Fruit fly (Drosophila melanogaster) whole organism, pupa: ENCODE measurements around the gene RIOK1.

Experiments
- CG10348 ChIP-seq: fragments of 200-800 bp; sonication (Bioruptor generic); IDR thresholded peaks from 2 replicates; pipeline ENCODE4 v1.3.6; 2022; ENCODE audit warnings: missing biosample characterization, missing genetic modification characterization
- CG12605 ChIP-seq: fragments of 200-800 bp; sonication (Bioruptor generic); IDR thresholded peaks from 2 replicates; pipeline ENCODE4 v1.3.6; 2022; ENCODE audit warnings: missing biosample characterization, missing genetic modification characterization
- CG13204 ChIP-seq: fragments of 200-800 bp; sonication (Bioruptor generic); optimal IDR thresholded peaks from 2 replicates; lab custom pipeline; 2018; ENCODE audit warnings: missing biosample characterization, mild to moderate bottlenecking, missing genetic modification characterization, moderate library complexity
- CG14655 ChIP-seq: fragments of 200-800 bp; sonication (Bioruptor generic); optimal IDR thresholded peaks from 3 replicates; lab custom pipeline; 2017; ENCODE audit warnings: mild to moderate bottlenecking, missing biosample characterization, missing genetic modification reagents, missing genetic modification characterization
- CG15710 ChIP-seq: fragments of 200-800 bp; sonication (Bioruptor generic); optimal IDR thresholded peaks from 2 replicates; lab custom pipeline; 2018; ENCODE audit warnings: missing biosample characterization, mild to moderate bottlenecking, missing genetic modification characterization, moderate library complexity
- CG17806 ChIP-seq: fragments of 200-800 bp; sonication (Bioruptor generic); optimal IDR thresholded peaks from 2 replicates; lab custom pipeline; 2018; ENCODE audit warnings: missing biosample characterization, mild to moderate bottlenecking, missing genetic modification characterization, moderate library complexity
- CG32121 ChIP-seq: fragments of 200-800 bp; sonication (Bioruptor generic); IDR thresholded peaks from 2 replicates; pipeline ENCODE4 v1.3.6; 2022; ENCODE audit warnings: missing biosample characterization, missing genetic modification characterization
- CG34367 ChIP-seq: fragments of 200-800 bp; sonication (Bioruptor generic); optimal IDR thresholded peaks from 2 replicates; lab custom pipeline; 2018; ENCODE audit warnings: missing biosample characterization, mild to moderate bottlenecking, missing genetic modification characterization
- CG4496 ChIP-seq: fragments of 200-800 bp; sonication (Bioruptor generic); IDR thresholded peaks from 3 replicates; pipeline ENCODE4 v1.3.6; 2022; ENCODE audit warnings: missing biosample characterization, missing genetic modification characterization
- CG8159 ChIP-seq: fragments of 200-800 bp; sonication (Bioruptor generic); optimal IDR thresholded peaks from 3 replicates; lab custom pipeline; 2018; ENCODE audit warnings: missing biosample characterization, mild to moderate bottlenecking, missing genetic modification characterization, moderate library complexity
- CG8301 ChIP-seq: fragments of 200-800 bp; sonication (Bioruptor generic); optimal IDR thresholded peaks from 2 replicates; lab custom pipeline; 2018; ENCODE audit warnings: missing biosample characterization, mild to moderate bottlenecking, missing genetic modification characterization
- CG9948 ChIP-seq: fragments of 200-800 bp; sonication (Bioruptor generic); optimal IDR thresholded peaks from 2 replicates; lab custom pipeline; 2018; ENCODE audit warnings: missing biosample characterization, mild to moderate bottlenecking, missing genetic modification characterization, moderate library complexity
- D1 ChIP-seq: fragments of 200-800 bp; sonication (Bioruptor generic); optimal IDR thresholded peaks from 2 replicates; lab custom pipeline; 2018; ENCODE audit warnings: missing biosample characterization, mild to moderate bottlenecking, missing genetic modification characterization, moderate library complexity
- EcR ChIP-seq: fragments of 200-800 bp; sonication (Bioruptor generic); optimal IDR thresholded peaks from 3 replicates; lab custom pipeline; 2019; ENCODE audit warnings: missing biosample characterization, missing genetic modification characterization, mild to moderate bottlenecking, moderate library complexity, missing genetic modification reagents
- Ets98B ChIP-seq: fragments of 200-800 bp; sonication (Bioruptor generic); IDR thresholded peaks from 2 replicates; pipeline ENCODE4 v1.3.6; 2022; ENCODE audit warnings: missing biosample characterization, missing genetic modification characterization
- Pif1A ChIP-seq: fragments of 200-800 bp; sonication (Bioruptor generic); optimal IDR thresholded peaks from 3 replicates; lab custom pipeline; 2016; ENCODE audit warnings: missing biosample characterization, missing genetic modification characterization
- Pif1B ChIP-seq: fragments of 200-800 bp; sonication (Bioruptor generic); optimal IDR thresholded peaks from 3 replicates; lab custom pipeline; 2016; ENCODE audit warnings: missing biosample characterization, missing genetic modification characterization
- Snoo ChIP-seq: fragments of 200-800 bp; sonication (Bioruptor generic); optimal IDR thresholded peaks from 3 replicates; lab custom pipeline; 2017; ENCODE audit warnings: missing biosample characterization, mild to moderate bottlenecking, missing genetic modification characterization, inconsistent platforms
- fd96Ca ChIP-seq: fragments of 200-800 bp; sonication (Bioruptor generic); IDR thresholded peaks from 3 replicates; pipeline ENCODE4 v1.3.6; 2022; ENCODE audit warnings: missing biosample characterization, missing genetic modification characterization
- gl ChIP-seq: fragments of 200-800 bp; sonication (Bioruptor generic); optimal IDR thresholded peaks from 2 replicates; lab custom pipeline; 2018; ENCODE audit warnings: missing biosample characterization, mild to moderate bottlenecking, missing genetic modification characterization
- rn ChIP-seq: fragments of 200-800 bp; sonication (Bioruptor generic); IDR thresholded peaks from 2 replicates; pipeline ENCODE4 v1.3.6; 2022; ENCODE audit warnings: missing biosample characterization, missing genetic modification characterization

Gene RIOK1

dm6 chr3L:11609153-11609809 is 39.0 kb downstream of the RIOK1 start, which contains the start of gene Duba:
Gene Duba (minus strand): TSS chr3L:11609465.
- TF ChIP-seq CG15710 (tag; lab: Kevin White, UChicago) (peak; percentile 9), rn (GFP tag; lab: Robert Waterston, UW) (no peak), Pif1A (GFP tag; lab: Kevin White, UChicago) (no peak), D1 (tag; lab: Kevin White, UChicago) (peak; percentile 18), CG4496 (no peak), CG14655 (GFP tag; lab: Kevin White, UChicago) (no peak), CG8159 (no peak), CG9948 (tag; lab: Kevin White, UChicago) (no peak), gl (no peak), CG34367 (tag; lab: Kevin White, UChicago) (no peak), EcR (GFP tag; lab: Kevin White, UChicago) (no peak)

dm6 chr3L:11604227-11604626 is 44.0 kb downstream of the RIOK1 start:
- no peak for TF ChIP-seq CG12605 (GFP tag; lab: Robert Waterston, UW)

- no peak for TF ChIP-seq D1 (tag; lab: Kevin White, UChicago)
- TF ChIP-seq CG34367 (tag; lab: Kevin White, UChicago) = no peak
- no peak for TF ChIP-seq CG12605 (GFP tag; lab: Robert Waterston, UW)
- no peak for TF ChIP-seq CG8159
- no peak for TF ChIP-seq CG13204 (GFP tag; lab: Kevin White, UChicago)
- no peak for TF ChIP-seq CG32121 (GFP tag; lab: Robert Waterston, UW)
- TF ChIP-seq gl = no peak
- TF ChIP-seq Snoo (tag; lab: Kevin White, UChicago) = no peak
- TF ChIP-seq CG17806 (tag; lab: Kevin White, UChicago) = no peak
- no peak for TF ChIP-seq rn (GFP tag; lab: Robert Waterston, UW)
- no peak for TF ChIP-seq EcR (GFP tag; lab: Kevin White, UChicago)
- no peak for TF ChIP-seq Pif1B
- TF ChIP-seq CG4496 = no peak
- no peak for TF ChIP-seq CG8301 (tag; lab: Kevin White, UChicago)
- TF ChIP-seq fd96Ca (GFP tag; lab: Robert Waterston, UW) = no peak
- no peak for TF ChIP-seq CG10348 (GFP tag; lab: Robert Waterston, UW)
- TF ChIP-seq CG14655 (GFP tag; lab: Kevin White, UChicago) = no peak
- no peak for TF ChIP-seq CG9948 (tag; lab: Kevin White, UChicago)
- no peak for TF ChIP-seq Pif1A (GFP tag; lab: Kevin White, UChicago)
- no peak for TF ChIP-seq Ets98B
Measured at dm6 chr3L:11602040-11602439, 46.2 kb downstream of the RIOK1 start.

dm6 chr3L:11601133-11601532 is 47.1 kb downstream of the RIOK1 start:
- TF ChIP-seq Snoo (tag; lab: Kevin White, UChicago) (no peak), CG9948 (tag; lab: Kevin White, UChicago) (no peak), EcR (GFP tag; lab: Kevin White, UChicago) (no peak), CG4496 (peak; percentile 44; the same call in 1 of the 3 replicates), CG8301 (tag; lab: Kevin White, UChicago) (no peak), Ets98B (0 out of 2 replicates have a peak, but pooled peaks have one; percentile 8), CG17806 (tag; lab: Kevin White, UChicago) (no peak), CG32121 (GFP tag; lab: Robert Waterston, UW) (peak; percentile 28; the same call in 1 of the 2 replicates), D1 (tag; lab: Kevin White, UChicago) (no peak), CG12605 (GFP tag; lab: Robert Waterston, UW) (no peak), CG13204 (GFP tag; lab: Kevin White, UChicago) (no peak), CG15710 (tag; lab: Kevin White, UChicago) (no peak), CG8159 (no peak), CG34367 (tag; lab: Kevin White, UChicago) (no peak), CG14655 (GFP tag; lab: Kevin White, UChicago) (no peak), fd96Ca (GFP tag; lab: Robert Waterston, UW) (0 out of 3 replicates have a peak, but pooled peaks have one; percentile 16), Pif1B (no peak), rn (GFP tag; lab: Robert Waterston, UW) (no peak), CG10348 (GFP tag; lab: Robert Waterston, UW) (no peak), gl (no peak), Pif1A (GFP tag; lab: Kevin White, UChicago) (no peak)

- no peak for TF ChIP-seq CG13204 (GFP tag; lab: Kevin White, UChicago)
- TF ChIP-seq Pif1A (GFP tag; lab: Kevin White, UChicago) = no peak
- no peak for TF ChIP-seq CG15710 (tag; lab: Kevin White, UChicago)
- TF ChIP-seq CG12605 (GFP tag; lab: Robert Waterston, UW) = no peak
- TF ChIP-seq fd96Ca (GFP tag; lab: Robert Waterston, UW) = no peak
- no peak for TF ChIP-seq rn (GFP tag; lab: Robert Waterston, UW)
- no peak for TF ChIP-seq CG4496
- no peak for TF ChIP-seq CG34367 (tag; lab: Kevin White, UChicago)
- TF ChIP-seq Snoo (tag; lab: Kevin White, UChicago) = no peak
- no peak for TF ChIP-seq D1 (tag; lab: Kevin White, UChicago)
- no peak for TF ChIP-seq CG9948 (tag; lab: Kevin White, UChicago)
- TF ChIP-seq EcR (GFP tag; lab: Kevin White, UChicago) = no peak
- no peak for TF ChIP-seq Ets98B
- TF ChIP-seq Pif1B = no peak
- TF ChIP-seq CG8159 = no peak
- TF ChIP-seq CG8301 (tag; lab: Kevin White, UChicago) = no peak
- TF ChIP-seq CG17806 (tag; lab: Kevin White, UChicago) = no peak
Measured at dm6 chr3L:11599965-11600420, 48.3 kb downstream of the RIOK1 start, which contains the start of the genes CG14137 and CG46394. Gene CG14137 (minus strand): TSS chr3L:11600065. Gene CG46394 (plus strand): TSS chr3L:11600370.
